Fruit fly (Drosophila melanogaster) whole organism, embryonic: Measurements from ENCODE around the gene CG10663.

Experiments used
- CG10979 ChIP-seq: fragments of 200-800 bp; sonication (Bioruptor generic); optimal IDR thresholded peaks from 2 replicates; lab custom pipeline; 2018; ENCODE audit warnings: missing biosample characterization, mild to moderate bottlenecking, missing genetic modification characterization, moderate library complexity
- CG13424 ChIP-seq: fragments of 200-800 bp; sonication (Bioruptor generic); optimal IDR thresholded peaks from 2 replicates; lab custom pipeline; 2019; ENCODE audit warnings: missing biosample characterization, mild to moderate bottlenecking, missing genetic modification characterization, moderate library complexity
- CG14014 ChIP-seq: fragments of 200-800 bp; sonication (Bioruptor generic); IDR thresholded peaks from 2 replicates; pipeline ENCODE4 v1.3.6; 2022; ENCODE audit warnings: missing biosample characterization, missing genetic modification characterization
- CG14050 ChIP-seq: fragments of 200-800 bp; sonication (Bioruptor generic); IDR thresholded peaks from 3 replicates; pipeline ENCODE4 v1.3.6; 2022; ENCODE audit warnings: missing biosample characterization, missing genetic modification characterization
- CG14965 ChIP-seq: fragments of 200-800 bp; sonication (Bioruptor generic); optimal IDR thresholded peaks from 2 replicates; lab custom pipeline; 2016; ENCODE audit warnings: missing biosample characterization, missing genetic modification characterization, borderline replicate concordance
- CG1529 ChIP-seq: fragments of 200-800 bp; sonication (Bioruptor generic); optimal IDR thresholded peaks from 3 replicates; lab custom pipeline; 2018; ENCODE audit warnings: missing biosample characterization, missing genetic modification characterization
- CG16815 ChIP-seq: fragments of 200-800 bp; sonication (Bioruptor generic); optimal IDR thresholded peaks from 3 replicates; lab custom pipeline; 2017; ENCODE audit warnings: missing biosample characterization, mild to moderate bottlenecking, missing genetic modification characterization
- CG18262 ChIP-seq: fragments of 200-800 bp; optimal IDR thresholded peaks from 3 replicates; lab custom pipeline; 2019; ENCODE audit warnings: missing biosample characterization, mild to moderate bottlenecking, missing genetic modification characterization, moderate library complexity
- CG32767 ChIP-seq: fragments of 200-800 bp; sonication (Bioruptor generic); IDR thresholded peaks from 2 replicates; pipeline ENCODE4 v1.3.6; 2022; ENCODE audit warnings: missing biosample characterization, missing genetic modification characterization
- CG33557 ChIP-seq: fragments of 200-800 bp; sonication (Bioruptor generic); optimal IDR thresholded peaks from 2 replicates; lab custom pipeline; 2019; ENCODE audit warnings: missing biosample characterization, mild to moderate bottlenecking, missing genetic modification characterization, moderate library complexity
- CG3407 ChIP-seq: fragments of 200-800 bp; sonication (Bioruptor generic); optimal IDR thresholded peaks from 2 replicates; lab custom pipeline; 2018; ENCODE audit warnings: missing biosample characterization, mild to moderate bottlenecking, missing genetic modification characterization
- CG4360 ChIP-seq: fragments of 200-800 bp; sonication (Bioruptor generic); IDR thresholded peaks from 2 replicates; pipeline ENCODE4 v1.3.6; 2022; ENCODE audit warnings: missing biosample characterization, missing genetic modification characterization
- CG4820 ChIP-seq: fragments of 200-800 bp; sonication (Bioruptor generic); optimal IDR thresholded peaks from 3 replicates; lab custom pipeline; 2016; ENCODE audit warnings: missing biosample characterization, missing genetic modification characterization
- CG7357 ChIP-seq: fragments of 200-800 bp; sonication (Bioruptor generic); IDR thresholded peaks from 3 replicates; pipeline ENCODE4 v1.3.6; 2022; ENCODE audit warnings: missing biosample characterization, missing genetic modification characterization
- CG7987 ChIP-seq: fragments of 200-800 bp; sonication (Bioruptor generic); optimal IDR thresholded peaks from 2 replicates; lab custom pipeline; 2018; ENCODE audit warnings: missing biosample characterization, mild to moderate bottlenecking, missing genetic modification characterization, moderate library complexity
- CG8924 ChIP-seq: fragments of 200-800 bp; optimal IDR thresholded peaks from 3 replicates; lab custom pipeline; 2019; ENCODE audit warnings: missing biosample characterization, mild to moderate bottlenecking, missing genetic modification characterization, moderate library complexity
- D ChIP-seq, 2 experiments: fragments of 200-800 bp in 1 of 2; fragments of >200 bp in 1 of 2; sonication (Bioruptor generic) in 1 of 2; optimal IDR thresholded peaks; 2 replicates in 1 of 2; 3 replicates in 1 of 2; lab custom pipeline; 2017; ENCODE audit warnings: mild to moderate bottlenecking in 1 of 2, missing biosample characterization in 1 of 2, missing genetic modification characterization in 1 of 2, missing genetic modification reagents in 1 of 2
- E2f1 ChIP-seq: fragments of 200-800 bp; sonication (Bioruptor generic); IDR thresholded peaks from 2 replicates; pipeline ENCODE4 v1.3.6; 2022; ENCODE audit warnings: missing biosample characterization, missing genetic modification characterization
- Fer3 ChIP-seq: fragments of 200-800 bp; sonication (Bioruptor generic); optimal IDR thresholded peaks from 2 replicates; lab custom pipeline; 2018; ENCODE audit warnings: missing biosample characterization, mild to moderate bottlenecking, missing genetic modification characterization, moderate library complexity
- H15 ChIP-seq: fragments of 200-800 bp; sonication (Bioruptor generic); IDR thresholded peaks from 3 replicates; pipeline ENCODE4 v1.3.6; 2022; ENCODE audit warnings: missing biosample characterization, missing genetic modification characterization
- H2.0 ChIP-seq: fragments of 200-800 bp; sonication (Bioruptor generic); IDR thresholded peaks from 2 replicates; pipeline ENCODE4 v1.3.6; 2022; ENCODE audit warnings: missing biosample characterization, missing genetic modification characterization
- Jarid2 ChIP-seq: fragments of 200-800 bp; sonication (Bioruptor generic); optimal IDR thresholded peaks from 3 replicates; lab custom pipeline; 2017; ENCODE audit warnings: mild to moderate bottlenecking, missing biosample characterization, missing genetic modification reagents, missing genetic modification characterization
- MESR4 ChIP-seq: fragments of 200-800 bp; sonication (Bioruptor generic); optimal IDR thresholded peaks from 2 replicates; lab custom pipeline; 2018; ENCODE audit warnings: missing biosample characterization, mild to moderate bottlenecking, missing genetic modification characterization, moderate library complexity
- PHDP ChIP-seq: fragments of 200-800 bp; sonication (Bioruptor generic); optimal IDR thresholded peaks from 3 replicates; lab custom pipeline; 2018; ENCODE audit warnings: missing biosample characterization, mild to moderate bottlenecking, missing genetic modification characterization, moderate library complexity
- Ravus ChIP-seq: fragments of 200-800 bp; sonication (Bioruptor generic); IDR thresholded peaks from 2 replicates; pipeline ENCODE4 v1.3.6; 2022; ENCODE audit warnings: missing biosample characterization, missing genetic modification characterization
- Sin3A ChIP-seq: fragments of >200 bp; optimal IDR thresholded peaks from 2 replicates; lab custom pipeline; 2018
- Taf1 ChIP-seq: fragments of 200-800 bp; sonication (Bioruptor generic); IDR thresholded peaks from 2 replicates; pipeline ENCODE4 v1.3.6; 2022; ENCODE audit warnings: missing biosample characterization, missing genetic modification characterization
- Xbp1 ChIP-seq: fragments of 200-800 bp; sonication (Bioruptor generic); optimal IDR thresholded peaks from 3 replicates; lab custom pipeline; 2016; ENCODE audit warnings: missing biosample characterization, mild to moderate bottlenecking, missing genetic modification characterization
- ac ChIP-seq: fragments of 200-800 bp; sonication (Bioruptor generic); optimal IDR thresholded peaks from 3 replicates; lab custom pipeline; 2017; ENCODE audit warnings: missing biosample characterization, mild to moderate bottlenecking, missing genetic modification characterization
- ara ChIP-seq: fragments of 200-800 bp; sonication (Bioruptor generic); IDR thresholded peaks from 2 replicates; pipeline ENCODE4 v1.3.6; 2022; ENCODE audit warnings: missing biosample characterization, missing genetic modification characterization
- bcd ChIP-seq: fragments of 200-800 bp; sonication (Bioruptor generic); optimal IDR thresholded peaks from 2 replicates; lab custom pipeline; 2017; ENCODE audit warnings: missing biosample characterization, mild to moderate bottlenecking, missing genetic modification characterization
- cad ChIP-seq: fragments of >200 bp; optimal IDR thresholded peaks from 2 replicates; lab custom pipeline; 2017; ENCODE audit warnings: missing biosample characterization, missing genetic modification characterization
- chinmo ChIP-seq: fragments of 200-800 bp; sonication (Bioruptor generic); IDR thresholded peaks from 4 replicates; pipeline ENCODE4 v1.3.6; 2022; ENCODE audit warnings: missing biosample characterization, missing genetic modification characterization; ENCODE audit not compliant: partially characterized antibody
- ci ChIP-seq: fragments of 200-800 bp; sonication (Bioruptor generic); IDR thresholded peaks from 3 replicates; pipeline ENCODE4 v1.3.6; 2022; ENCODE audit warnings: missing biosample characterization, missing genetic modification characterization
- crc ChIP-seq: fragments of 200-800 bp; sonication (Bioruptor generic); optimal IDR thresholded peaks from 2 replicates; lab custom pipeline; 2016; ENCODE audit warnings: missing biosample characterization, missing genetic modification characterization
- dpn ChIP-seq, 2 experiments: fragments of 200-800 bp; sonication (Bioruptor generic); optimal IDR thresholded peaks; 3 replicates each; lab custom pipeline; 2016; ENCODE audit warnings: missing biosample characterization in 2 of 2, missing genetic modification characterization in 2 of 2
- esg ChIP-seq: fragments of 200-800 bp; sonication (Bioruptor generic); conservative IDR thresholded peaks from 2 replicates; pipeline ENCODE4 v1.3.6; 2022; ENCODE audit warnings: missing biosample characterization, missing genetic modification characterization
- ftz-f1 ChIP-seq: fragments of 200-800 bp; sonication (Bioruptor generic); optimal IDR thresholded peaks from 2 replicates; lab custom pipeline; 2016; ENCODE audit warnings: missing biosample characterization, missing genetic modification characterization
- h ChIP-seq: fragments of >200 bp; optimal IDR thresholded peaks from 2 replicates; lab custom pipeline; 2017
- hb ChIP-seq: fragments of 200-800 bp; sonication (Bioruptor generic); IDR thresholded peaks from 3 replicates; pipeline ENCODE4 v1.3.6; 2022; ENCODE audit warnings: missing biosample characterization, missing genetic modification characterization; ENCODE audit not compliant: partially characterized antibody
- nom ChIP-seq: fragments of 200-800 bp; sonication (Bioruptor generic); optimal IDR thresholded peaks from 2 replicates; lab custom pipeline; 2017; ENCODE audit warnings: missing biosample characterization, missing genetic modification characterization, mild to moderate bottlenecking, moderate library complexity, missing genetic modification reagents
- oc ChIP-seq: fragments of 200-800 bp; sonication (Bioruptor generic); optimal IDR thresholded peaks from 2 replicates; lab custom pipeline; 2018; ENCODE audit warnings: missing biosample characterization, mild to moderate bottlenecking, missing genetic modification characterization, moderate library complexity
- otp ChIP-seq: fragments of 200-800 bp; sonication (Bioruptor generic); IDR thresholded peaks from 3 replicates; pipeline ENCODE4, ENCODE4 v1.3.6; 2022; ENCODE audit warnings: missing biosample characterization, missing genetic modification characterization
- p53 ChIP-seq: fragments of 200-800 bp; sonication (Bioruptor generic); optimal IDR thresholded peaks from 2 replicates; lab custom pipeline; 2016; ENCODE audit warnings: missing biosample characterization, missing genetic modification characterization
- rib ChIP-seq: fragments of 200-800 bp; sonication (Bioruptor generic); IDR thresholded peaks from 2 replicates; pipeline ENCODE4 v1.3.6; 2022; ENCODE audit warnings: missing biosample characterization, missing genetic modification characterization
- stc ChIP-seq: fragments of 200-800 bp; sonication (Bioruptor generic); IDR thresholded peaks from 2 replicates; pipeline ENCODE4 v1.3.6; 2022; ENCODE audit warnings: missing biosample characterization, missing genetic modification characterization
- tll ChIP-seq, 2 experiments: fragments of 200-800 bp in 1 of 2; fragments of >200 bp in 1 of 2; sonication (Bioruptor generic) in 1 of 2; optimal IDR thresholded peaks; 2 replicates each; lab custom pipeline; 2017 to 2019; ENCODE audit warnings: missing biosample characterization in 2 of 2, missing genetic modification characterization in 2 of 2, mild to moderate bottlenecking in 1 of 2, moderate library complexity in 1 of 2
- vfl ChIP-seq: fragments of 200-800 bp; sonication (Bioruptor generic); optimal IDR thresholded peaks from 2 replicates; lab custom pipeline; 2016; ENCODE audit warnings: missing biosample characterization, missing genetic modification characterization

Gene CG10663

DNA sequence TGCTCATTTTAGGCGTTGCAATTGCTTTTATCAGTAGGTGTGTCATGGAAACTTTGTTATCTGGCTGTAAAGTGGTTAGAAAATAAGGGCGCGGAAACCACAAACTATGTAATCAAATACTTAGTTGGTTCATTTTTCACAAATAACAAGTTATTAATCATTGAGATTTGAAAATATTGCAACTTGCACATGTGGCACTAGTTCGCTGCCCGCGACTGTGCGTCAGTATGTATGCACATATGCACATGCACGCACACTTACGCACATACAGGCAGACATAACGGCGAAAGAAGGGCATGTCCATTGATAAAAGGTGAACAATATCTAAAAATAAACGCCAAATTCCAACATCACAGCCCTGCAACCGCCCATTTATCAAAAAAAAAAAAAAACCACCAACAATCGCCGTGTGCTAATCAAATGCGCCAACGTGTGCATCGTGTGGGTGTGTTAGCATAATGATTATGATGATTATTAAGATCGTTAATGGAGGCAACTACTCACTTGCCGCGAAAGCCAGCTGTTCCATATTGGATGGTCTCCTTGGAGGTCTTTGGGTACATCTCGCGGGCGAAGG, 44.7 kb upstream of the CG10663 start (continued):
- TF ChIP-seq CG7357: 0 out of 3 replicates have a peak, but pooled peaks have one; percentile 29
- peak; percentile 23 for TF ChIP-seq CG3407 (GFP tag; lab: Kevin White, UChicago)
- TF ChIP-seq CG8924 (tag; lab: Kevin White, UChicago): peak; percentile 42
- TF ChIP-seq tll (GFP tag; optimal IDR thresholded peaks at IDR 0.05; lab: Kevin White, UChicago): no peak
- no peak for TF ChIP-seq hb (GFP tag; lab: Robert Waterston, UW)
- TF ChIP-seq ftz-f1 (GFP tag; lab: Kevin White, UChicago): no peak
- 0 out of 3 replicates have a peak, but pooled peaks have one; percentile 43 for TF ChIP-seq otp
- TF ChIP-seq cad (GFP tag; lab: Kevin White, UChicago): no peak
- TF ChIP-seq CG1529 (GFP tag; lab: Kevin White, UChicago): peak; percentile 25
- 0 out of 2 replicates have a peak, but pooled peaks have one; percentile 25 for TF ChIP-seq H2.0 (GFP tag; lab: Robert Waterston, UW)
- TF ChIP-seq Fer3 (tag; lab: Kevin White, UChicago): peak; percentile 28
- TF ChIP-seq MESR4 (GFP tag; lab: Kevin White, UChicago): peak; percentile 31
- TF ChIP-seq D (optimal IDR thresholded peaks at IDR 0.05; lab: Kevin White, UChicago): peak; percentile 57
- peak; percentile 52 for TF ChIP-seq D (GFP tag; optimal IDR thresholded peaks at IDR 0.05; lab: Kevin White, UChicago)
- TF ChIP-seq Xbp1 (GFP tag; lab: Kevin White, UChicago): peak; percentile 54
- no peak for TF ChIP-seq p53 (GFP tag; lab: Kevin White, UChicago)
- 0 out of 2 replicates have a peak, but pooled peaks have one; percentile 7 for TF ChIP-seq Taf1 (GFP tag; lab: Robert Waterston, UW)
- TF ChIP-seq ara: peak; percentile 63
- TF ChIP-seq bcd (GFP tag; lab: Kevin White, UChicago): peak; percentile 25
- peak; percentile 58; the same call in 1 of the 2 replicates for TF ChIP-seq CG32767 (GFP tag; lab: Robert Waterston, UW)
- no peak for TF ChIP-seq vfl
- 0 out of 3 replicates have a peak, but pooled peaks have one; percentile 32 for TF ChIP-seq H15 (GFP tag; lab: Robert Waterston, UW)
- peak; percentile 85 for TF ChIP-seq ci (GFP tag; lab: Robert Waterston, UW)
- peak; percentile 12; the same call in 1 of the 2 replicates for TF ChIP-seq E2f1 (GFP tag; lab: Robert Waterston, UW)
- peak; percentile 46 for TF ChIP-seq esg (GFP tag; lab: Robert Waterston, UW)
- TF ChIP-seq oc (tag; lab: Kevin White, UChicago): no peak
- TF ChIP-seq CG4360: 0 out of 2 replicates have a peak, but pooled peaks have one; percentile 35
- 0 out of 2 replicates have a peak, but pooled peaks have one; percentile 35 for TF ChIP-seq CG14014
- TF ChIP-seq CG10979 (tag; lab: Kevin White, UChicago): peak; percentile 59

- TF ChIP-seq CG18262 (tag; lab: Kevin White, UChicago) (peak; percentile 53), rib (GFP tag; lab: Robert Waterston, UW) (0 out of 2 replicates have a peak, but pooled peaks have one; percentile 25), CG4820 (GFP tag; lab: Kevin White, UChicago) (peak; percentile 19), CG7987 (GFP tag; lab: Kevin White, UChicago) (peak; percentile 76), CG14965 (GFP tag; lab: Kevin White, UChicago) (peak; percentile 98), CG33557 (GFP tag; lab: Kevin White, UChicago) (peak; percentile 29), Ravus (GFP tag; lab: Robert Waterston, UW) (no peak), Sin3A (lab: Kevin White, UChicago) (peak; percentile 55), ac (GFP tag; lab: Kevin White, UChicago) (peak; percentile 38), crc (GFP tag; lab: Kevin White, UChicago) (peak; percentile 37), CG14050 (GFP tag; lab: Robert Waterston, UW) (no peak; the same call in 2 of the 3 replicates), PHDP (tag; lab: Kevin White, UChicago) (peak; percentile 45), h (lab: Kevin White, UChicago) (no peak), CG16815 (GFP tag; lab: Kevin White, UChicago) (no peak), Jarid2 (GFP tag; lab: Kevin White, UChicago) (peak; percentile 8), CG13424 (peak; percentile 37), CG10979 (tag; lab: Kevin White, UChicago) (peak; percentile 47), dpn (GFP tag; optimal IDR thresholded peaks at IDR 0.05; lab: Kevin White, UChicago) (peak in 1 of 2 experiments; percentile 18), nom (GFP tag; lab: Kevin White, UChicago) (peak; percentile 58), chinmo (GFP tag; lab: Robert Waterston, UW) (peak; percentile 78; the same call in 3 of the 4 replicates), stc (GFP tag; lab: Robert Waterston, UW) (peak; percentile 20; the same call in 1 of the 2 replicates)
These were observed 41.7 kb upstream of the CG10663 start, which contains the start of gene eIF2beta for dm6 chr3L:12526433-12527113. TSS of gene eIF2beta (minus strand) at chr3L:12526731.
